Fruit fly (Drosophila melanogaster) whole organism, wandering third instar larva: ENCODE measurements around the gene LManIII.

Experiments used
- Abd-B ChIP-seq: fragments of >200 bp; optimal IDR thresholded peaks from 2 replicates; lab custom pipeline; 2017; ENCODE audit warnings: missing biosample characterization, missing genetic modification characterization
- CG32264 ChIP-seq: fragments of 200-800 bp; sonication (Bioruptor generic); optimal IDR thresholded peaks from 2 replicates; lab custom pipeline; 2016; ENCODE audit warnings: missing biosample characterization, missing genetic modification characterization
- CG9705 ChIP-seq: fragments of 200-800 bp; sonication (Bioruptor generic); optimal IDR thresholded peaks from 2 replicates; lab custom pipeline; 2018; ENCODE audit warnings: missing biosample characterization, mild to moderate bottlenecking, missing genetic modification characterization
- CrebA ChIP-seq: fragments of 200-800 bp; sonication (Bioruptor generic); optimal IDR thresholded peaks from 2 replicates; lab custom pipeline; 2016; ENCODE audit warnings: missing biosample characterization, mild to moderate bottlenecking, missing genetic modification characterization, borderline replicate concordance
- Dfd ChIP-seq: fragments of >200 bp; optimal IDR thresholded peaks from 2 replicates; lab custom pipeline; 2017; ENCODE audit warnings: missing biosample characterization, missing genetic modification characterization
- Dif ChIP-seq: fragments of 200-275, 200-300 bp; sonication (Bioruptor generic); optimal IDR thresholded peaks from 2 replicates; lab custom pipeline; 2018; ENCODE audit warnings: missing biosample characterization, missing genetic modification characterization; ENCODE audit not compliant: partially characterized antibody
- GATAd ChIP-seq: sonication (Bioruptor generic); optimal IDR thresholded peaks from 2 replicates; lab custom pipeline; 2016; ENCODE audit warnings: missing biosample characterization, missing genetic modification characterization
- HLH106 ChIP-seq: fragments of 200-800 bp; optimal IDR thresholded peaks from 3 replicates; lab custom pipeline; 2019; ENCODE audit warnings: missing biosample characterization, mild to moderate bottlenecking, missing genetic modification characterization, moderate library complexity
- Hnf4 ChIP-seq: fragments of 200-800 bp; sonication (Bioruptor generic); optimal IDR thresholded peaks from 2 replicates; lab custom pipeline; 2016; ENCODE audit warnings: missing biosample characterization, mild to moderate bottlenecking, missing genetic modification characterization
- Hr83 ChIP-seq: fragments of 200-300 bp; sonication (Bioruptor generic); optimal IDR thresholded peaks from 2 replicates; lab custom pipeline; 2016; ENCODE audit warnings: missing biosample characterization, mild to moderate bottlenecking, missing genetic modification characterization, moderate library complexity; ENCODE audit not compliant: poor library complexity, severe bottlenecking
- Jra ChIP-seq: sonication (Bioruptor generic); optimal IDR thresholded peaks from 2 replicates; lab custom pipeline; 2016; ENCODE audit warnings: missing biosample characterization, missing genetic modification characterization
- Mio ChIP-seq: sonication (Bioruptor generic); optimal IDR thresholded peaks from 2 replicates; lab custom pipeline; 2016; ENCODE audit warnings: missing biosample characterization, missing genetic modification characterization
- N ChIP-seq: fragments of >200 bp; optimal IDR thresholded peaks from 2 replicates; lab custom pipeline; 2018; ENCODE audit warnings: missing biosample characterization, missing external identifiers, missing genetic modification characterization
- OdsH ChIP-seq: fragments of 200-800 bp; sonication (Bioruptor generic); optimal IDR thresholded peaks from 2 replicates; lab custom pipeline; 2016; ENCODE audit warnings: missing biosample characterization, mild to moderate bottlenecking, missing genetic modification characterization
- Vsx2 ChIP-seq: fragments of 200-300, 225-300 bp; sonication (Bioruptor generic); optimal IDR thresholded peaks from 2 replicates; lab custom pipeline; 2018; ENCODE audit warnings: missing biosample characterization, missing genetic modification characterization; ENCODE audit not compliant: partially characterized antibody
- br ChIP-seq: fragments of 200-800 bp; sonication (Bioruptor generic); optimal IDR thresholded peaks from 2 replicates; lab custom pipeline; 2016; ENCODE audit warnings: missing biosample characterization, missing genetic modification characterization
- brk ChIP-seq: fragments of 200-800 bp; sonication (Bioruptor generic); optimal IDR thresholded peaks from 2 replicates; lab custom pipeline; 2016; ENCODE audit warnings: missing biosample characterization, mild to moderate bottlenecking, missing genetic modification characterization
- dl ChIP-seq, 2 experiments: fragments of 175-275, 200-275 bp in 1 of 2; fragments of 200-275 bp in 1 of 2; sonication (Bioruptor generic); optimal IDR thresholded peaks; lab custom pipeline; 2018; ENCODE audit warnings: mild to moderate bottlenecking in 2 of 2, missing biosample characterization in 2 of 2, missing genetic modification characterization in 2 of 2, moderate library complexity in 2 of 2; ENCODE audit not compliant: partially characterized antibody in 2 of 2, insufficient read depth in 1 of 2
- dmrt93B ChIP-seq: fragments of 200-800 bp; sonication (Bioruptor generic); optimal IDR thresholded peaks from 2 replicates; lab custom pipeline; 2018; ENCODE audit warnings: missing biosample characterization, mild to moderate bottlenecking, missing genetic modification characterization
- dsf ChIP-seq: sonication (Bioruptor generic); optimal IDR thresholded peaks from 2 replicates; lab custom pipeline; 2016; ENCODE audit warnings: missing biosample characterization, missing genetic modification characterization, borderline replicate concordance
- ey ChIP-seq: fragments of 200-800 bp; sonication (Bioruptor generic); optimal IDR thresholded peaks from 2 replicates; lab custom pipeline; 2016; ENCODE audit warnings: missing biosample characterization, missing genetic modification characterization
- foxo ChIP-seq, 2 experiments: fragments of 200-800 bp; sonication (Bioruptor generic); optimal IDR thresholded peaks; 2 replicates in 1 of 2; 3 replicates in 1 of 2; lab custom pipeline; 2016 to 2017; ENCODE audit warnings: missing biosample characterization in 2 of 2, missing genetic modification characterization in 2 of 2
- fru ChIP-seq: fragments of 200-800 bp; sonication (Bioruptor generic); optimal IDR thresholded peaks from 3 replicates; lab custom pipeline; 2016; ENCODE audit warnings: missing biosample characterization, mild to moderate bottlenecking, missing genetic modification characterization
- h ChIP-seq: fragments of 200-800 bp; sonication (Bioruptor generic); optimal IDR thresholded peaks from 3 replicates; lab custom pipeline; 2016; ENCODE audit warnings: missing biosample characterization, mild to moderate bottlenecking, missing genetic modification characterization
- jim ChIP-seq: fragments of 175-275, 200-325 bp; sonication (Bioruptor generic); optimal IDR thresholded peaks from 2 replicates; lab custom pipeline; 2016; ENCODE audit warnings: missing biosample characterization, mild to moderate bottlenecking, missing genetic modification characterization
- rgr ChIP-seq: fragments of 200-800 bp; sonication (Bioruptor generic); optimal IDR thresholded peaks from 3 replicates; lab custom pipeline; 2016; ENCODE audit warnings: missing biosample characterization, mild to moderate bottlenecking, missing genetic modification characterization
- sage ChIP-seq: fragments of 200-800 bp; sonication (Bioruptor generic); optimal IDR thresholded peaks from 2 replicates; lab custom pipeline; 2016; ENCODE audit warnings: missing biosample characterization, mild to moderate bottlenecking, missing genetic modification characterization
- sv ChIP-seq: fragments of 200-800 bp; sonication (Bioruptor generic); optimal IDR thresholded peaks from 3 replicates; lab custom pipeline; 2016; ENCODE audit warnings: missing biosample characterization, missing genetic modification characterization
- tai ChIP-seq: sonication (Bioruptor generic); optimal IDR thresholded peaks from 2 replicates; lab custom pipeline; 2016; ENCODE audit warnings: missing biosample characterization, missing genetic modification characterization
- usp ChIP-seq: fragments of >200 bp; optimal IDR thresholded peaks from 2 replicates; lab custom pipeline; 2017; ENCODE audit warnings: missing biosample characterization, missing genetic modification characterization

Gene LManIII

DNA sequence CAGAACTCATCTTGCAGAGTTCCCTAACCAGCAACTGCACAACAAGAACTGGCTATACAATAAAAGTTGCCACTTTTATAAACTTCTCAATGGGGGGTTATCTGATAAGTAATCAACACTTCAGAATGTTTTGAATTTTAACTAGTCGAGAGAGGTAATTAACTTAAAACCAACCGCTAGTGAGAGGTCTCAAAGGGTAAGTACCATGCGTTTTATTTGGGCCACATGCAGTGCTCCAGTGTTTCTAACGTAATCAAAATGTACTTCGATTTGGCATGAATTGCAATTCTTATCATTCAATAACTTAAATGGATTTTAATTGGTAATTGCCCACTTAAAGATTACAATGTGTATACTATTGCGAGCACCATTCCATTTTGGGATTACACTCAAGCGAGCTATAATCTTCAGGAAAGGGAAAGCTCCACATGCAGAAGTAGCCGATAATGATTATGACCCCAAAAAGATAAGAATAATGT is at the start of gene LManIII:
Gene LManIII, minus strand, starts transcription at position 51 of the 479 bp plus-strand sequence.
- TF ChIP-seq CG32264 (no peak), HLH106 (tag; lab: Kevin White, UChicago) (no peak), brk (GFP tag; lab: Kevin White, UChicago) (no peak), Jra (GFP tag; lab: Kevin White, UChicago) (no peak), N (GFP tag; lab: Kevin White, UChicago) (no peak), sage (GFP tag; lab: Kevin White, UChicago) (no peak), dmrt93B (no peak), Vsx2 (no peak), jim (GFP tag; lab: Kevin White, UChicago) (no peak), sv (no peak), ey (GFP tag; lab: Kevin White, UChicago) (no peak), fru (GFP tag; lab: Kevin White, UChicago) (no peak), Hnf4 (no peak)

dm6 chr2L:8817343-8817742 is 48.8 kb upstream of the LManIII start:
- TF ChIP-seq Dfd (GFP tag; lab: Kevin White, UChicago): no peak
- no peak for TF ChIP-seq N (GFP tag; lab: Kevin White, UChicago)
- TF ChIP-seq dmrt93B: no peak

DNA sequence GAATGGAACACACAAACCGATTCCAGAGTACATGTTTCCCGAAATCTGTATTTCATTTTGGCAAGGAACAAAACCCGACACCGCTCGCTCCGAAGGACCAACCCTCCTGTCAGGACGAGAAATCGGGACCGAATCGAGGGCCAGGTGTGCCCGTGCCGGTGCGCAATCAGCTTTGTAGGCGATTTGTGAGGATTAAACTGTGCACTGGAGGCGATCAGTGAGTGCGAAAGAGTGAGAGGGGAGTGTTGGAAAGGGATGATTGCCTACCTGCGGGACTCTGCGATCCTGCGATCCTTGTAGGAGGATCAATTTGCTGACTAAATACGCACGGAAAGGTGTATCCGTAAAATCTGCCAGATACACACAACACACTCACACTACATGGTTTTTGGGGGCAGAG is 41.3 kb upstream of the LManIII start:
- TF ChIP-seq Abd-B (GFP tag; lab: Kevin White, UChicago) (no peak), tai (GFP tag; lab: Kevin White, UChicago) (no peak), CG9705 (GFP tag; lab: Kevin White, UChicago) (no peak), N (GFP tag; lab: Kevin White, UChicago) (no peak), CrebA (GFP tag; lab: Kevin White, UChicago) (no peak), Jra (GFP tag; lab: Kevin White, UChicago) (no peak), br (GFP tag; lab: Kevin White, UChicago) (no peak), HLH106 (tag; lab: Kevin White, UChicago) (no peak), ey (GFP tag; lab: Kevin White, UChicago) (no peak), Vsx2 (no peak)

dm6 chr2L:8804128-8804527 is 35.6 kb upstream of the LManIII start:
- no peak for TF ChIP-seq ey (GFP tag; lab: Kevin White, UChicago)
- TF ChIP-seq foxo (GFP tag; optimal IDR thresholded peaks at IDR 0.05; lab: Kevin White, UChicago): no peak
- no peak for TF ChIP-seq usp
- no peak for TF ChIP-seq Dfd (GFP tag; lab: Kevin White, UChicago)
- no peak for TF ChIP-seq Dif
- TF ChIP-seq CrebA (GFP tag; lab: Kevin White, UChicago): no peak
- TF ChIP-seq, all 38 proteins: peak for 0

- TF ChIP-seq h (GFP tag; lab: Kevin White, UChicago) (no peak), sage (GFP tag; lab: Kevin White, UChicago) (no peak), GATAd (GFP tag; lab: Kevin White, UChicago) (no peak), foxo (GFP tag; optimal IDR thresholded peaks at IDR 0.05; lab: Kevin White, UChicago) (no peak), CrebA (GFP tag; lab: Kevin White, UChicago) (no peak), Hr83 (no peak), Vsx2 (no peak), dsf (no peak), Dif (no peak), rgr (GFP tag; lab: Kevin White, UChicago) (no peak), Mio (no peak), N (GFP tag; lab: Kevin White, UChicago) (no peak), dl (GFP tag; optimal IDR thresholded peaks at IDR 0.05; lab: Kevin White, UChicago; ENCODE audit: insufficient read depth in 1 of 2, partially characterized antibody in 2 of 2) (no peak), HLH106 (tag; lab: Kevin White, UChicago) (no peak), OdsH (GFP tag; lab: Kevin White, UChicago) (no peak)
Observed at dm6 chr2L:8799009-8799408, 30.5 kb upstream of the LManIII start.
